Fruit fly (Drosophila melanogaster) whole organism, embryonic: ENCODE measurements around the gene CG46310.

Source experiments
- B-H2 ChIP-seq: fragments of 200-800 bp; sonication (Bioruptor generic); optimal IDR thresholded peaks from 2 replicates; lab custom pipeline; 2018; ENCODE audit warnings: missing biosample characterization, mild to moderate bottlenecking, missing genetic modification characterization
- CG11723 ChIP-seq: fragments of 200-800 bp; sonication (Bioruptor generic); optimal IDR thresholded peaks from 2 replicates; lab custom pipeline; 2017; ENCODE audit warnings: missing biosample characterization, mild to moderate bottlenecking, missing genetic modification characterization
- CG12299 ChIP-seq: fragments of 200-800 bp; sonication (Bioruptor generic); optimal IDR thresholded peaks from 2 replicates; lab custom pipeline; 2018; ENCODE audit warnings: missing biosample characterization, mild to moderate bottlenecking, missing genetic modification characterization
- CG1233 ChIP-seq: fragments of 200-800 bp; sonication (Bioruptor generic); optimal IDR thresholded peaks from 4 replicates; lab custom pipeline; 2018; ENCODE audit warnings: missing biosample characterization, mild to moderate bottlenecking, missing genetic modification characterization
- CG12744 ChIP-seq: fragments of 200-800 bp; sonication (Bioruptor generic); optimal IDR thresholded peaks from 2 replicates; lab custom pipeline; 2016; ENCODE audit warnings: missing biosample characterization, missing genetic modification characterization
- CG12942 ChIP-seq: fragments of 200-800 bp; sonication (Bioruptor generic); optimal IDR thresholded peaks from 3 replicates; lab custom pipeline; 2016; ENCODE audit warnings: missing biosample characterization, missing genetic modification characterization
- CG14667 ChIP-seq: fragments of 200-800 bp; sonication (Bioruptor generic); IDR thresholded peaks from 2 replicates; pipeline ENCODE4 v1.3.6; 2022; ENCODE audit warnings: missing biosample characterization, missing genetic modification characterization
- CG14965 ChIP-seq: fragments of 200-800 bp; sonication (Bioruptor generic); optimal IDR thresholded peaks from 2 replicates; lab custom pipeline; 2016; ENCODE audit warnings: missing biosample characterization, missing genetic modification characterization, borderline replicate concordance
- CG15696 ChIP-seq: fragments of 200-800 bp; sonication (Bioruptor generic); optimal IDR thresholded peaks from 2 replicates; lab custom pipeline; 2019; ENCODE audit warnings: missing biosample characterization, mild to moderate bottlenecking, missing genetic modification characterization, moderate library complexity
- CG16815 ChIP-seq: fragments of 200-800 bp; sonication (Bioruptor generic); optimal IDR thresholded peaks from 3 replicates; lab custom pipeline; 2017; ENCODE audit warnings: missing biosample characterization, mild to moderate bottlenecking, missing genetic modification characterization
- CG17359 ChIP-seq: fragments of 200-800 bp; sonication (Bioruptor generic); optimal IDR thresholded peaks from 3 replicates; lab custom pipeline; 2018; ENCODE audit warnings: missing biosample characterization, mild to moderate bottlenecking, missing genetic modification characterization, moderate library complexity
- CG17385 ChIP-seq: fragments of 200-800 bp; sonication (Bioruptor generic); optimal IDR thresholded peaks from 3 replicates; lab custom pipeline; 2018; ENCODE audit warnings: missing biosample characterization, mild to moderate bottlenecking, missing genetic modification characterization
- CG17612 ChIP-seq: fragments of 200-800 bp; sonication (Bioruptor generic); IDR thresholded peaks from 2 replicates; pipeline ENCODE4 v1.3.6; 2022; ENCODE audit warnings: missing biosample characterization, missing genetic modification characterization
- CG18599 ChIP-seq: fragments of 200-800 bp; sonication (Bioruptor generic); optimal IDR thresholded peaks from 3 replicates; lab custom pipeline; 2017; ENCODE audit warnings: missing biosample characterization, missing genetic modification characterization, mild to moderate bottlenecking, moderate library complexity, missing genetic modification reagents
- CG2129 ChIP-seq: fragments of 200-800 bp; sonication (Bioruptor generic); IDR thresholded peaks from 2 replicates; pipeline ENCODE4 v1.3.6; 2022; ENCODE audit warnings: missing biosample characterization, missing genetic modification characterization; ENCODE audit not compliant: partially characterized antibody
- CG2199 ChIP-seq: fragments of 200-800 bp; sonication (Bioruptor generic); IDR thresholded peaks from 3 replicates; pipeline ENCODE4 v1.3.6; 2022; ENCODE audit warnings: missing biosample characterization, missing genetic modification characterization
- CG30403 ChIP-seq: fragments of 200-800 bp; sonication (Bioruptor generic); optimal IDR thresholded peaks from 3 replicates; lab custom pipeline; 2016; ENCODE audit warnings: missing biosample characterization, missing genetic modification characterization
- CG42726 ChIP-seq: fragments of 200-800 bp; sonication (Bioruptor generic); IDR thresholded peaks from 2 replicates; pipeline ENCODE4 v1.3.6; 2022; ENCODE audit warnings: missing biosample characterization, missing genetic modification characterization; ENCODE audit not compliant: partially characterized antibody
- CG43689 ChIP-seq: fragments of 200-800 bp; sonication (Bioruptor generic); IDR thresholded peaks from 2 replicates; pipeline ENCODE4 v1.3.6; 2022; ENCODE audit warnings: missing biosample characterization, missing genetic modification characterization
- CG6175 ChIP-seq: fragments of 200-800 bp; sonication (Bioruptor generic); IDR thresholded peaks from 3 replicates; pipeline ENCODE4 v1.3.6; 2022; ENCODE audit warnings: missing biosample characterization, missing genetic modification characterization
- CG6254 ChIP-seq: fragments of 200-800 bp; sonication (Bioruptor generic); optimal IDR thresholded peaks from 3 replicates; lab custom pipeline; 2017; ENCODE audit warnings: mild to moderate bottlenecking, missing biosample characterization, missing genetic modification reagents, missing genetic modification characterization
- CG6683 ChIP-seq: fragments of 200-800 bp; sonication (Bioruptor generic); optimal IDR thresholded peaks from 2 replicates; lab custom pipeline; 2017; ENCODE audit warnings: missing biosample characterization, mild to moderate bottlenecking, missing genetic modification characterization, missing genetic modification reagents
- CG7786 ChIP-seq: fragments of 200-800 bp; sonication (Bioruptor generic); optimal IDR thresholded peaks from 2 replicates; lab custom pipeline; 2016; ENCODE audit warnings: missing biosample characterization, missing genetic modification characterization
- CG9817 ChIP-seq: fragments of 200-800 bp; sonication (Bioruptor generic); optimal IDR thresholded peaks from 2 replicates; lab custom pipeline; 2018; ENCODE audit warnings: missing biosample characterization, mild to moderate bottlenecking, missing genetic modification characterization, moderate library complexity
- Camta ChIP-seq: fragments of 200-800 bp; sonication (Bioruptor generic); optimal IDR thresholded peaks from 2 replicates; lab custom pipeline; 2016; ENCODE audit warnings: missing biosample characterization, missing genetic modification characterization
- Ets97D ChIP-seq: fragments of 200-800 bp; sonication (Bioruptor generic); optimal IDR thresholded peaks from 3 replicates; lab custom pipeline; 2016; ENCODE audit warnings: missing biosample characterization, missing genetic modification characterization
- Nf-YC ChIP-seq: fragments of 200-800 bp; optimal IDR thresholded peaks from 3 replicates; lab custom pipeline; 2019; ENCODE audit warnings: missing biosample characterization, mild to moderate bottlenecking, missing genetic modification characterization, moderate library complexity
- PHDP ChIP-seq: fragments of 200-800 bp; sonication (Bioruptor generic); optimal IDR thresholded peaks from 3 replicates; lab custom pipeline; 2018; ENCODE audit warnings: missing biosample characterization, mild to moderate bottlenecking, missing genetic modification characterization, moderate library complexity
- Taf1 ChIP-seq: fragments of 200-800 bp; sonication (Bioruptor generic); IDR thresholded peaks from 2 replicates; pipeline ENCODE4 v1.3.6; 2022; ENCODE audit warnings: missing biosample characterization, missing genetic modification characterization
- Vsx1 ChIP-seq: fragments of 200-800 bp; sonication (Bioruptor generic); optimal IDR thresholded peaks from 2 replicates; lab custom pipeline; 2017; ENCODE audit warnings: missing biosample characterization, mild to moderate bottlenecking, missing genetic modification characterization, missing genetic modification reagents
- ac ChIP-seq: fragments of 200-800 bp; sonication (Bioruptor generic); optimal IDR thresholded peaks from 3 replicates; lab custom pipeline; 2017; ENCODE audit warnings: missing biosample characterization, mild to moderate bottlenecking, missing genetic modification characterization
- ap ChIP-seq: fragments of 200-800 bp; sonication (Bioruptor generic); IDR thresholded peaks from 2 replicates; pipeline ENCODE4 v1.3.6; 2022; ENCODE audit warnings: missing biosample characterization, missing genetic modification characterization
- ato ChIP-seq: fragments of 200-800 bp; sonication (Bioruptor generic); IDR thresholded peaks from 2 replicates; pipeline ENCODE4 v1.3.6; 2022; ENCODE audit warnings: missing biosample characterization, missing genetic modification characterization; ENCODE audit not compliant: partially characterized antibody
- chn ChIP-seq: fragments of 200-800 bp; sonication (Bioruptor generic); optimal IDR thresholded peaks from 2 replicates; lab custom pipeline; 2016; ENCODE audit warnings: missing biosample characterization, missing genetic modification characterization
- crc ChIP-seq: fragments of 200-800 bp; sonication (Bioruptor generic); optimal IDR thresholded peaks from 2 replicates; lab custom pipeline; 2016; ENCODE audit warnings: missing biosample characterization, missing genetic modification characterization
- croc ChIP-seq: fragments of 200-800 bp; sonication (Bioruptor generic); conservative IDR thresholded peaks from 3 replicates; pipeline ENCODE4 v1.3.6; 2022; ENCODE audit warnings: missing biosample characterization, missing genetic modification characterization
- crol ChIP-seq: fragments of 200-800 bp; sonication (Bioruptor generic); IDR thresholded peaks from 2 replicates; pipeline ENCODE4 v1.3.6; 2022; ENCODE audit warnings: missing biosample characterization, missing genetic modification characterization
- dimm ChIP-seq: fragments of 200-800 bp; sonication (Bioruptor generic); IDR thresholded peaks from 2 replicates; pipeline ENCODE4 v1.3.6; 2022; ENCODE audit warnings: missing biosample characterization, missing genetic modification characterization
- emc ChIP-seq: fragments of 200-800 bp; sonication (Bioruptor generic); optimal IDR thresholded peaks from 2 replicates; lab custom pipeline; 2016; ENCODE audit warnings: missing biosample characterization, missing genetic modification characterization
- fd3F ChIP-seq: fragments of 200-800 bp; sonication (Bioruptor generic); optimal IDR thresholded peaks from 2 replicates; lab custom pipeline; 2018; ENCODE audit warnings: missing biosample characterization, mild to moderate bottlenecking, missing genetic modification characterization, moderate library complexity
- gce ChIP-seq: fragments of 200-800 bp; sonication (Bioruptor generic); IDR thresholded peaks from 3 replicates; pipeline ENCODE4 v1.3.6; 2022; ENCODE audit warnings: missing biosample characterization, missing genetic modification characterization
- insv ChIP-seq, 2 experiments: fragments of 200-800 bp; sonication (Bioruptor generic); optimal IDR thresholded peaks; 3 replicates each; lab custom pipeline; 2016 to 2018; ENCODE audit warnings: missing biosample characterization in 2 of 2, missing genetic modification characterization in 2 of 2
- jigr1 ChIP-seq: fragments of 200-800 bp; sonication (Bioruptor generic); IDR thresholded peaks from 3 replicates; pipeline ENCODE4 v1.3.6; 2022; ENCODE audit warnings: missing biosample characterization, missing genetic modification characterization
- lmd ChIP-seq: fragments of 200-800 bp; sonication (Bioruptor generic); IDR thresholded peaks from 2 replicates; pipeline ENCODE4 v1.3.6; 2022; ENCODE audit warnings: missing biosample characterization, missing genetic modification characterization
- ranshi ChIP-seq: fragments of 200-800 bp; sonication (Bioruptor generic); IDR thresholded peaks from 2 replicates; pipeline ENCODE4 v1.3.6; 2022; ENCODE audit warnings: missing biosample characterization, missing genetic modification characterization
- row ChIP-seq: fragments of 200-800 bp; sonication (Bioruptor generic); IDR thresholded peaks from 3 replicates; pipeline ENCODE4 v1.3.6; 2022; ENCODE audit warnings: missing biosample characterization, missing genetic modification characterization
- schlank ChIP-seq: fragments of 200-800 bp; sonication (Bioruptor generic); optimal IDR thresholded peaks from 2 replicates; lab custom pipeline; 2018; ENCODE audit warnings: missing biosample characterization, mild to moderate bottlenecking, missing genetic modification characterization
- ssp ChIP-seq: fragments of 200-800 bp; sonication (Bioruptor generic); IDR thresholded peaks from 2 replicates; pipeline ENCODE4 v1.3.6; 2022; ENCODE audit warnings: missing biosample characterization, missing genetic modification characterization
- tgo ChIP-seq: fragments of 200-800 bp; sonication (Bioruptor generic); IDR thresholded peaks from 3 replicates; pipeline ENCODE4 v1.3.6; 2022; ENCODE audit warnings: missing biosample characterization, missing genetic modification characterization
- toy ChIP-seq: fragments of 200-800 bp; sonication (Bioruptor generic); IDR thresholded peaks from 2 replicates; pipeline ENCODE4 v1.3.6; 2022; ENCODE audit warnings: missing biosample characterization, missing genetic modification characterization
- tx ChIP-seq: fragments of 200-800 bp; sonication (Bioruptor generic); optimal IDR thresholded peaks from 2 replicates; lab custom pipeline; 2016; ENCODE audit warnings: missing biosample characterization, missing genetic modification characterization

The CG46310 gene

DNA sequence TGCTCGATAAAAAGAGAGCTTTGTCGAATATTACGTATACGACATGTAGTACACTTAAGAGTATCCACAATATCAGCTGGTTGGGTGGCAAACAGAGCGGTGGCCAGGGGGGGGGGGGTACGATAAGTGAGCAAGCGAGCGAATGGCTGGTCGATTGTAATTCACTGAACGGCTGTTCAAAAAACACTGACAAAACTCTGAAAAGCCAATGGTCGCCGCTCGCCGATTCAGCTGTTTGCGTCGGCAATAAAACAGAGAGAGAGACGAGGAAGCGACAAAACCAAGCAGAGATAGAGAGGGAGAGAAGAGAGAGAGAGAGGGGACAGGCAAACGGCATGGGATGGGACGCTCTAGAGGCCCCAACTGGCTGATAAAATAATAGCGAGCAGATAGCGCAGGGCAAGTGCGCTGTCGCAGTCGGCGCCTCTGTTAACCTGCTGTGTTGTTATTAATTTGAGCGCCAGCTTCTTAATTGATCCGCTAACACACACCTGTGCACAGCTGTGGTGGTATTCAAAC is 52.9 kb downstream of the CG46310 start, which contains the start of gene cnc (continued):
- no peak for TF ChIP-seq CG16815 (GFP tag; lab: Kevin White, UChicago)
- no peak for TF ChIP-seq croc (GFP tag; lab: Robert Waterston, UW)
- no peak for TF ChIP-seq CG17359
- TF ChIP-seq crc (GFP tag; lab: Kevin White, UChicago), result no peak
- TF ChIP-seq ap (GFP tag; lab: Robert Waterston, UW), result no peak
- TF ChIP-seq Nf-YC, result peak; percentile 77
- TF ChIP-seq CG43689 (GFP tag; lab: Robert Waterston, UW), result no peak
- no peak for TF ChIP-seq CG6175 (GFP tag; lab: Robert Waterston, UW)
- no peak for TF ChIP-seq schlank (tag; lab: Kevin White, UChicago)
- no peak for TF ChIP-seq CG15696
- TF ChIP-seq ranshi (GFP tag; lab: Robert Waterston, UW), result peak; percentile 23; the same call in 1 of the 2 replicates
- TF ChIP-seq chn (GFP tag; lab: Kevin White, UChicago), result no peak
- no peak for TF ChIP-seq ac (GFP tag; lab: Kevin White, UChicago)
- TF ChIP-seq toy, result no peak
- TF ChIP-seq CG11723 (GFP tag; lab: Kevin White, UChicago), result no peak
- TF ChIP-seq emc (GFP tag; lab: Kevin White, UChicago), result no peak
- no peak for TF ChIP-seq CG12299 (tag; lab: Kevin White, UChicago)
- no peak for TF ChIP-seq fd3F (GFP tag; lab: Kevin White, UChicago)
- TF ChIP-seq CG9817, result no peak
- TF ChIP-seq ssp (GFP tag; lab: Robert Waterston, UW), result no peak
- no peak for TF ChIP-seq Camta
- TF ChIP-seq jigr1, result no peak
- TF ChIP-seq CG6683 (GFP tag; lab: Kevin White, UChicago), result peak; percentile 15
- peak; percentile 34 for TF ChIP-seq PHDP (tag; lab: Kevin White, UChicago)
- no peak for TF ChIP-seq CG42726 (GFP tag; lab: Robert Waterston, UW)
- TF ChIP-seq CG17612 (GFP tag; lab: Robert Waterston, UW), result no peak
- TF ChIP-seq B-H2 (GFP tag; lab: Kevin White, UChicago), result peak; percentile 55
- TF ChIP-seq tgo (GFP tag; lab: Robert Waterston, UW), result no peak
- no peak for TF ChIP-seq tx
- TF ChIP-seq CG6254, result no peak
- no peak for TF ChIP-seq dimm (GFP tag; lab: Robert Waterston, UW)
- TF ChIP-seq CG7786, result no peak
- TF ChIP-seq CG2129 (GFP tag; lab: Robert Waterston, UW), result no peak
- TF ChIP-seq gce (GFP tag; lab: Robert Waterston, UW), result peak; percentile 72; the same call in 1 of the 3 replicates
- no peak; the same call in 2 of the 3 replicates for TF ChIP-seq row (GFP tag; lab: Robert Waterston, UW)
- no peak for TF ChIP-seq CG12744 (GFP tag; lab: Kevin White, UChicago)
- TF ChIP-seq CG2199, result peak; percentile 73; the same call in 2 of the 3 replicates
- TF ChIP-seq CG14965 (GFP tag; lab: Kevin White, UChicago), result no peak
- TF ChIP-seq crol (GFP tag; lab: Robert Waterston, UW), result peak; percentile 98
- TF ChIP-seq CG18599, result peak; percentile 46
- no peak for TF ChIP-seq ato
- TF ChIP-seq insv (GFP tag; optimal IDR thresholded peaks at IDR 0.05; lab: Kevin White, UChicago), result no peak
- no peak for TF ChIP-seq CG30403 (GFP tag; lab: Kevin White, UChicago)
- TF ChIP-seq Ets97D (GFP tag; lab: Kevin White, UChicago), result no peak
- peak; percentile 20 for TF ChIP-seq CG1233 (GFP tag; lab: Kevin White, UChicago)
- no peak for TF ChIP-seq CG14667
- TF ChIP-seq Vsx1 (GFP tag; lab: Kevin White, UChicago), result no peak
- TF ChIP-seq Taf1, result no peak
- TF ChIP-seq CG12942, result no peak
- TF ChIP-seq lmd (GFP tag; lab: Robert Waterston, UW), result no peak
- TF ChIP-seq CG17385 (GFP tag; lab: Kevin White, UChicago), result peak; percentile 42
